Worm (Caenorhabditis elegans) whole organism, mixed stage, embryonic: ENCODE measurements around the gene C49A9.9.

Source experiments
- ceh-43 ChIP-seq: fragments of 200-800 bp; sonication (Bioruptor generic); optimal IDR thresholded peaks from 2 replicates; lab custom pipeline; 2018; ENCODE audit warnings: mild to moderate bottlenecking, missing genetic modification characterization, moderate library complexity, missing compliant biosample characterization
- mls-2 ChIP-seq: sonication (generic microtip); optimal IDR thresholded peaks from 2 replicates; lab custom pipeline; 2016; ENCODE audit warnings: mild to moderate bottlenecking, missing genetic modification characterization, moderate library complexity, missing compliant biosample characterization
- nhr-28 ChIP-seq: fragments of 150-350 bp; optimal IDR thresholded peaks from 2 replicates; lab custom pipeline; 2014; ENCODE audit warnings: missing biosample characterization, missing genetic modification characterization
- sem-2 ChIP-seq: fragments of 200-800 bp; sonication (Bioruptor generic); optimal IDR thresholded peaks from 2 replicates; lab custom pipeline; 2018; ENCODE audit warnings: mild to moderate bottlenecking, missing genetic modification characterization, missing compliant biosample characterization

DNA sequence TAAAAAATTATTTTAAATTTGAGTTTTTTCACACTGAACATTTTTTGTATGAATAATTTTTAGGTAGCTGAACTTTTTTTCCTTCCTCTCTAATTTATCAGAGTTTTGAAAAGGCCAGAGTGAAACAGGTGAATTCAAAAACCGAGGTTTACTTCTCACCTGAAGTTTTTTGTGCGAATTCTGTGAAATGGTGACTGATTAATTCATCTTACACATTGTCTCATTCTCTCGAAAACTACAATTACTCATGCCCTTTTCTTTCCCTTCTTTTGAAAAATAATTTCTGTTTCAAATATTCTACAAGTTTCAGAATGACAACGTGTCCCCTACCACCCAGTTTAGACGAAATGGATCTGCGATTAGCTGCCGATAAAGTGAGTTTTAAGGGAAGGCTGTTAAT lies 15.4 kb upstream of the C49A9.9 start, which contains the start of gene tkr-2:
- TF ChIP-seq nhr-28: no peak
- no peak for TF ChIP-seq sem-2
- no peak for TF ChIP-seq mls-2 (tag; lab: Kevin White, UChicago)
- TF ChIP-seq ceh-43 (GFP tag; lab: Kevin White, UChicago): no peak
